Worm (Caenorhabditis elegans) whole organism, L2 larva: ENCODE results near the gene nhr-156.

Experiments
- C34F6.9 ChIP-seq: fragments of 150-350 bp; optimal IDR thresholded peaks from 2 replicates; lab custom pipeline; 2014; ENCODE audit warnings: missing biosample characterization, missing genetic modification characterization
- F13H6.1 ChIP-seq: sonication (generic microtip); optimal IDR thresholded peaks from 2 replicates; lab custom pipeline; 2016; ENCODE audit warnings: missing genetic modification characterization, missing compliant biosample characterization
- R02D3.7 ChIP-seq: fragments of 150-350 bp; optimal IDR thresholded peaks from 2 replicates; lab custom pipeline; 2014; ENCODE audit warnings: missing biosample characterization, missing genetic modification characterization
- Y55F3AM.14 ChIP-seq: fragments of 200-800 bp; sonication (Bioruptor generic); optimal IDR thresholded peaks from 2 replicates; lab custom pipeline; 2018; ENCODE audit warnings: mild to moderate bottlenecking, missing genetic modification characterization, missing compliant biosample characterization
- ZK546.5 ChIP-seq: sonication (generic microtip); optimal IDR thresholded peaks from 2 replicates; lab custom pipeline; 2017; ENCODE audit warnings: missing biosample characterization, missing genetic modification characterization
- aly-2 ChIP-seq: fragments of 150-350 bp; optimal IDR thresholded peaks from 2 replicates; lab custom pipeline; 2014; ENCODE audit warnings: missing biosample characterization, missing genetic modification characterization
- ama-1 ChIP-seq: fragments of 150-350 bp; optimal IDR thresholded peaks from 2 replicates; lab custom pipeline; 2018; ENCODE audit warnings: inconsistent platforms
- blmp-1 ChIP-seq: sonication (generic microtip); optimal IDR thresholded peaks from 2 replicates; lab custom pipeline; 2017; ENCODE audit warnings: missing genetic modification characterization, mild to moderate bottlenecking, missing compliant biosample characterization, antibody characterized with exemption, moderate library complexity; ENCODE audit not compliant: insufficient read depth
- ceh-16 ChIP-seq: fragments of 150-350 bp; optimal IDR thresholded peaks from 2 replicates; lab custom pipeline; 2014; ENCODE audit warnings: missing biosample characterization, missing genetic modification characterization
- ceh-82 ChIP-seq: fragments of 150-350 bp; optimal IDR thresholded peaks from 2 replicates; lab custom pipeline; 2014; ENCODE audit warnings: missing biosample characterization, missing genetic modification characterization
- crh-2 ChIP-seq: sonication (generic microtip); optimal IDR thresholded peaks from 2 replicates; lab custom pipeline; 2017; ENCODE audit warnings: missing biosample characterization, missing genetic modification characterization
- dmd-4 ChIP-seq: sonication (generic microtip); optimal IDR thresholded peaks from 2 replicates; lab custom pipeline; 2017; ENCODE audit warnings: missing biosample characterization, missing genetic modification characterization
- egl-27 ChIP-seq: sonication (generic microtip); optimal IDR thresholded peaks from 3 replicates; lab custom pipeline; 2017; ENCODE audit warnings: missing biosample characterization, missing genetic modification reagents, missing genetic modification characterization
- elt-1 ChIP-seq: fragments of 150-350 bp; optimal IDR thresholded peaks from 2 replicates; lab custom pipeline; 2014; ENCODE audit warnings: missing biosample characterization, missing genetic modification characterization
- elt-3 ChIP-seq: sonication (generic microtip); optimal IDR thresholded peaks from 2 replicates; lab custom pipeline; 2017; ENCODE audit warnings: missing biosample characterization, missing genetic modification characterization
- fos-1 ChIP-seq: fragments of 150-350 bp; optimal IDR thresholded peaks from 2 replicates; lab custom pipeline; 2014; ENCODE audit warnings: missing biosample characterization, missing genetic modification characterization
- lin-11 ChIP-seq: fragments of 150-350 bp; sonication (generic microtip); optimal IDR thresholded peaks from 2 replicates; lab custom pipeline; 2014; ENCODE audit warnings: missing biosample characterization, missing genetic modification characterization, inconsistent platforms, mixed read lengths
- lin-13 ChIP-seq: fragments of 150-350 bp; optimal IDR thresholded peaks from 2 replicates; lab custom pipeline; 2014; ENCODE audit warnings: missing biosample characterization, missing genetic modification reagents, missing genetic modification characterization
- mab-5 ChIP-seq: fragments of 150-350 bp; optimal IDR thresholded peaks from 2 replicates; lab custom pipeline; 2014; ENCODE audit warnings: missing biosample characterization, missing genetic modification characterization
- mdl-1 ChIP-seq, 2 experiments: fragments of 150-350 bp in 1 of 2; sonication (generic microtip) in 1 of 2; optimal IDR thresholded peaks; 2 replicates each; lab custom pipeline; 2017; ENCODE audit warnings: missing biosample characterization in 2 of 2, missing genetic modification characterization in 2 of 2
- nhr-10 ChIP-seq: sonication (generic microtip); optimal IDR thresholded peaks from 2 replicates; lab custom pipeline; 2017; ENCODE audit warnings: missing biosample characterization, missing genetic modification characterization
- nhr-11 ChIP-seq: fragments of 150-350 bp; optimal IDR thresholded peaks from 2 replicates; lab custom pipeline; 2014; ENCODE audit warnings: missing biosample characterization, missing genetic modification characterization
- nhr-129 ChIP-seq: fragments of 150-350 bp; optimal IDR thresholded peaks from 2 replicates; lab custom pipeline; 2014; ENCODE audit warnings: missing biosample characterization, missing genetic modification characterization
- nhr-21 ChIP-seq: fragments of 150-350 bp; optimal IDR thresholded peaks from 2 replicates; lab custom pipeline; 2014; ENCODE audit warnings: missing biosample characterization, missing genetic modification characterization
- nhr-23 ChIP-seq: fragments of 150-350 bp; optimal IDR thresholded peaks from 2 replicates; lab custom pipeline; 2014; ENCODE audit warnings: missing biosample characterization, missing genetic modification reagents, missing genetic modification characterization
- nhr-237 ChIP-seq: fragments of 150-350 bp; optimal IDR thresholded peaks from 2 replicates; lab custom pipeline; 2014; ENCODE audit warnings: missing biosample characterization, missing genetic modification characterization
- nhr-25 ChIP-seq: fragments of 150-350 bp; sonication (generic microtip); optimal IDR thresholded peaks from 3 replicates; lab custom pipeline; 2014; ENCODE audit warnings: missing biosample characterization, missing genetic modification characterization
- nhr-6 ChIP-seq: fragments of 150-350 bp; optimal IDR thresholded peaks from 2 replicates; lab custom pipeline; 2014; ENCODE audit warnings: missing biosample characterization, missing genetic modification characterization
- nhr-77 ChIP-seq: fragments of 150-350 bp; optimal IDR thresholded peaks from 2 replicates; lab custom pipeline; 2014; ENCODE audit warnings: missing biosample characterization, missing genetic modification characterization
- peb-1 ChIP-seq: fragments of 150-350 bp; optimal IDR thresholded peaks from 2 replicates; lab custom pipeline; 2014; ENCODE audit warnings: missing biosample characterization, missing genetic modification characterization
- skn-1 ChIP-seq: sonication (generic microtip); optimal IDR thresholded peaks from 2 replicates; lab custom pipeline; 2017; ENCODE audit warnings: missing biosample characterization, missing genetic modification characterization
- sma-3 ChIP-seq: sonication (generic microtip); optimal IDR thresholded peaks from 2 replicates; lab custom pipeline; 2016; ENCODE audit warnings: missing genetic modification reagents, missing genetic modification characterization, missing compliant biosample characterization
- sma-9 ChIP-seq, 2 experiments: fragments of 150-350 bp in 1 of 2; sonication (generic microtip) in 1 of 2; optimal IDR thresholded peaks; 2 replicates each; lab custom pipeline; 2014 to 2016; ENCODE audit warnings: missing genetic modification characterization in 2 of 2, mild to moderate bottlenecking in 1 of 2, missing biosample characterization in 1 of 2, missing compliant biosample characterization in 1 of 2, missing genetic modification reagents in 1 of 2, moderate library complexity in 1 of 2
- unc-39 ChIP-seq: fragments of 150-350 bp; optimal IDR thresholded peaks from 2 replicates; lab custom pipeline; 2014; ENCODE audit warnings: missing biosample characterization, missing genetic modification characterization
- unc-55 ChIP-seq: fragments of 150-350 bp; sonication (generic microtip); optimal IDR thresholded peaks from 3 replicates; lab custom pipeline; 2014; ENCODE audit warnings: missing biosample characterization, missing genetic modification reagents, missing genetic modification characterization
- unc-62 ChIP-seq: fragments of 150-350 bp; optimal IDR thresholded peaks from 2 replicates; lab custom pipeline; 2014; ENCODE audit warnings: missing biosample characterization, missing genetic modification reagents, missing genetic modification characterization
- ztf-1 ChIP-seq: fragments of 200-800 bp; sonication (Bioruptor generic); conservative IDR thresholded peaks from 2 replicates; pipeline ENCODE4 v1.3.6; 2022; ENCODE audit warnings: missing genetic modification characterization, missing compliant biosample characterization
- ztf-11 ChIP-seq: sonication (generic microtip); optimal IDR thresholded peaks from 2 replicates; lab custom pipeline; 2017; ENCODE audit warnings: missing biosample characterization, missing genetic modification characterization
- ztf-4 ChIP-seq: fragments of 150-350 bp; optimal IDR thresholded peaks from 2 replicates; lab custom pipeline; 2014; ENCODE audit warnings: missing biosample characterization, missing genetic modification characterization

nhr-156 gene

DNA sequence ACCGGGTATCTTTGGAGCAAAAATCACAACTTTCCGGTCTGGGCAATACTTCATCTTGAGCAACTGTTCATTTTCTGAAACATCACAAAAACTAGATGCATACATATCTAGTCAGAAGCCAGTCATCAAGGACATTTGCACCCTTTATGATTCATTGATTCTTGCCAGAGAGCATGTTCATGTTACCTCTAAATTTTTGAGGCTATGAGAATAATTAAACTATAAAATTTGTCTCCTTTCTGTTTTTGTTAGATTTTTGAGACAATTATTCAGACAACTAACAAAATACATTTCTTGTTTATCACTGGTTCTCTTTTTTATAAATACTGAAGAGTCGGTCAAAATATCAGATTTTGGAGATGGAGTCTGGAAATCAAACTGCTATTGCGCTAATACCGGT is 10.6 kb downstream of the nhr-156 start, which contains the start of gene srx-67:
Gene srx-67 (plus strand): TSS at position 301 of the 400 bp plus-strand sequence.
- TF ChIP-seq mab-5 (tag; lab: Kevin White, UChicago) (no peak), elt-1 (tag; lab: Kevin White, UChicago) (no peak), nhr-11 (tag; lab: Kevin White, UChicago) (no peak), blmp-1 (tag; lab: Kevin White, UChicago) (no peak), peb-1 (tag; lab: Kevin White, UChicago) (no peak), nhr-129 (tag; lab: Kevin White, UChicago) (no peak), C34F6.9 (tag; lab: Kevin White, UChicago) (no peak), unc-39 (tag; lab: Kevin White, UChicago) (no peak), nhr-10 (tag; lab: Kevin White, UChicago) (no peak), ztf-11 (tag; lab: Kevin White, UChicago) (no peak), unc-55 (GFP tag; lab: Kevin White, UChicago) (no peak), ztf-4 (no peak), nhr-21 (no peak), F13H6.1 (tag; lab: Kevin White, UChicago) (no peak), crh-2 (tag; lab: Kevin White, UChicago) (no peak)

DNA sequence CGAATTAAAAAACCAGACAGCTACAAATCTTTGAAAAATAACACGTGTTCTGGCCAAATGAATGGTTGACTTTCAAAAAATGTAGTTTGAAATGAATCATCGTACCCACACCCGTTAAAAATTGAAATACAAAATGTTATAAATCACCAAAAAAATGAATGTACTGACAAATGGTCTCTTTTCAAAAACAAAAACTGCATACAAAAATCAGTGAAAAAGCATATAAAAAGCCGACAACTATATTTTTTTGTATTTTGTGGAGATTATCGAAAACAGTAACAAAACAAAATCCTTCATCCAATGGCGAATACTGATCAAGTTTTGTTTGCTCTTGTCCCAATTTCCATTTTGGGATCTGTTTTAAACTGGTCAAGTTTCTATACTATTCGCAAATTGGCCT is 13.4 kb downstream of the nhr-156 start, which contains the start of gene srx-66:
Gene srx-66 (plus strand): TSS at position 301 of the 400 bp plus-strand sequence.
- no peak for TF ChIP-seq F13H6.1 (tag; lab: Kevin White, UChicago)
- TF ChIP-seq ZK546.5 (tag; lab: Kevin White, UChicago) = no peak
- no peak for TF ChIP-seq ama-1 (lab: Kevin White, UChicago)
- no peak for TF ChIP-seq sma-3 (GFP tag; lab: Kevin White, UChicago)
- no peak for TF ChIP-seq nhr-77 (tag; lab: Kevin White, UChicago)
- no peak for TF ChIP-seq egl-27 (tag; lab: Kevin White, UChicago)
- no peak for TF ChIP-seq sma-9 (GFP tag; optimal IDR thresholded peaks at IDR 0.05; lab: Kevin White, UChicago)
- no peak for TF ChIP-seq sma-9 (tag; optimal IDR thresholded peaks at IDR 0.05; lab: Kevin White, UChicago)
- no peak for TF ChIP-seq lin-11 (tag; lab: Kevin White, UChicago)
- TF ChIP-seq crh-2 (tag; lab: Kevin White, UChicago) = no peak
- TF ChIP-seq R02D3.7 = no peak
- no peak for TF ChIP-seq unc-39 (tag; lab: Kevin White, UChicago)
- no peak for TF ChIP-seq elt-3
- TF ChIP-seq elt-1 (tag; lab: Kevin White, UChicago) = no peak
- TF ChIP-seq, all 48 proteins: peak for 0

DNA sequence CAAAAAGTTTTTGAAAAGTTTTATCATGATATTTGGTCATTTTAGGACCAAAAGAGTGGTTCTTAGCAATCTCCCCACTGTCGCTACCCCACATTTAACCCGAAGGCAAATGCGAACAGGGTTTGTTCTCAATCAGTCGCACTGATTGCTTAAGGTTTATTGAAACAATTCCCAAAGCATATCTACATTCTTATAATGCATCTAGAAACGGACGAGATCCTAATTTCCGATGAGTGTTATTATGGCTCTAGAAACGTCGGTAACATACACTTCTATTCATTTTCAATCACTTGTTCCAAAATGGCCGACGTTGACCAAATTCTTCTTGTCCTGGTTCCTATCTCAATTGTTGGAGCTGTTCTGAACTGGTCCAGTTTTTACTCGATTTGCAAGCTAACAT is 15.7 kb downstream of the nhr-156 start, which contains the start of gene srx-65:
Gene srx-65 (plus strand): TSS at position 301 of the 400 bp plus-strand sequence.
- TF ChIP-seq nhr-21 (no peak), ztf-1 (GFP tag; lab: Robert Waterston, UW) (no peak), mdl-1 (tag; optimal IDR thresholded peaks at IDR 0.05; lab: Kevin White, UChicago) (no peak), ceh-82 (no peak), crh-2 (tag; lab: Kevin White, UChicago) (no peak), peb-1 (tag; lab: Kevin White, UChicago) (no peak), dmd-4 (tag; lab: Kevin White, UChicago) (no peak), nhr-77 (tag; lab: Kevin White, UChicago) (no peak), ztf-4 (no peak), nhr-129 (tag; lab: Kevin White, UChicago) (no peak), ama-1 (lab: Kevin White, UChicago) (no peak), egl-27 (tag; lab: Kevin White, UChicago) (no peak), F13H6.1 (tag; lab: Kevin White, UChicago) (no peak), aly-2 (tag; lab: Kevin White, UChicago) (no peak)

DNA sequence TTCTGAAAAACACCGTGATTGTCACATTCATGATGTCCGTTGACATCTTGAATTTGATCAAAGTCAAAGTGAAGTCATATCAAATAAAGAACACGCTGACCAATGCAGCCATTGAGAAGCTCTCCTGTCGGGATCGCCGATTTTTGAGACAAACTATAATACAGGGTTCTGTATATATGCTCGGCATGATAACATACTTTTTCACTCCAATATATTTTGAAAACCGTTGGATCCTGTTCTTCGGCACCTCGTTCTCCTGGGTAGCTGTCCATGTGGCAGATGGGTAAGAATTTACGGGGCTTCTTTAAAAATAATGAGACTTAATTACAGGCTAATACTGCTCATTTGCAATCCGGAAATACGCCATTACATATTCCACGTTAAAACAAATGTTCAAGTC is 16.6 kb downstream of the nhr-156 start:
- TF ChIP-seq nhr-237 (tag; lab: Kevin White, UChicago) = no peak
- TF ChIP-seq fos-1 (tag; lab: Kevin White, UChicago) = no peak
- TF ChIP-seq ztf-4 = no peak
- TF ChIP-seq lin-13 (GFP tag; lab: Kevin White, UChicago) = no peak
- no peak for TF ChIP-seq Y55F3AM.14 (GFP tag; lab: Kevin White, UChicago)
- TF ChIP-seq nhr-129 (tag; lab: Kevin White, UChicago) = no peak
- TF ChIP-seq nhr-6 = no peak
- no peak for TF ChIP-seq ztf-11 (tag; lab: Kevin White, UChicago)
- TF ChIP-seq nhr-23 (tag; lab: Kevin White, UChicago) = no peak
- no peak for TF ChIP-seq ceh-16 (tag; lab: Kevin White, UChicago)
- TF ChIP-seq nhr-21 = no peak
- TF ChIP-seq skn-1 (tag; lab: Kevin White, UChicago) = no peak
- TF ChIP-seq ZK546.5 (tag; lab: Kevin White, UChicago) = no peak
- TF ChIP-seq unc-62 = no peak
- TF ChIP-seq ama-1 (lab: Kevin White, UChicago) = no peak
- TF ChIP-seq crh-2 (tag; lab: Kevin White, UChicago) = no peak
- TF ChIP-seq ztf-1 (GFP tag; lab: Robert Waterston, UW) = no peak
- no peak for TF ChIP-seq nhr-25
- TF ChIP-seq, all 48 proteins: peak for 0
